Fruit fly (Drosophila melanogaster) whole organism, prepupa: Measurements from ENCODE around the gene HUWE1.

Experiments used
- CG16779 ChIP-seq: fragments of 200-800 bp; sonication (Bioruptor generic); optimal IDR thresholded peaks from 3 replicates; lab custom pipeline; 2017; ENCODE audit warnings: missing biosample characterization, mild to moderate bottlenecking, missing genetic modification characterization
- CG6854 ChIP-seq: fragments of 200-800 bp; sonication (Bioruptor generic); optimal IDR thresholded peaks from 2 replicates; lab custom pipeline; 2017; ENCODE audit warnings: missing biosample characterization, mild to moderate bottlenecking, missing genetic modification characterization
- CG7368 ChIP-seq: fragments of 200-800 bp; sonication (Bioruptor generic); optimal IDR thresholded peaks from 3 replicates; lab custom pipeline; 2016; ENCODE audit warnings: missing biosample characterization, missing genetic modification characterization
- CG8632 ChIP-seq: fragments of 200-800 bp; sonication (Bioruptor generic); optimal IDR thresholded peaks from 3 replicates; lab custom pipeline; 2016; ENCODE audit warnings: missing biosample characterization, missing genetic modification characterization
- Gug ChIP-seq: fragments of 200-800 bp; sonication (Bioruptor generic); IDR thresholded peaks from 2 replicates; pipeline ENCODE4 v1.3.6; 2022; ENCODE audit warnings: missing biosample characterization, missing genetic modification characterization
- Hr38 ChIP-seq: sonication (Bioruptor generic); optimal IDR thresholded peaks from 2 replicates; lab custom pipeline; 2016; ENCODE audit warnings: missing biosample characterization, missing genetic modification characterization
- vri ChIP-seq: fragments of 200-800 bp; sonication (Bioruptor generic); optimal IDR thresholded peaks from 3 replicates; lab custom pipeline; 2016; ENCODE audit warnings: missing biosample characterization, mild to moderate bottlenecking, missing genetic modification characterization

DNA sequence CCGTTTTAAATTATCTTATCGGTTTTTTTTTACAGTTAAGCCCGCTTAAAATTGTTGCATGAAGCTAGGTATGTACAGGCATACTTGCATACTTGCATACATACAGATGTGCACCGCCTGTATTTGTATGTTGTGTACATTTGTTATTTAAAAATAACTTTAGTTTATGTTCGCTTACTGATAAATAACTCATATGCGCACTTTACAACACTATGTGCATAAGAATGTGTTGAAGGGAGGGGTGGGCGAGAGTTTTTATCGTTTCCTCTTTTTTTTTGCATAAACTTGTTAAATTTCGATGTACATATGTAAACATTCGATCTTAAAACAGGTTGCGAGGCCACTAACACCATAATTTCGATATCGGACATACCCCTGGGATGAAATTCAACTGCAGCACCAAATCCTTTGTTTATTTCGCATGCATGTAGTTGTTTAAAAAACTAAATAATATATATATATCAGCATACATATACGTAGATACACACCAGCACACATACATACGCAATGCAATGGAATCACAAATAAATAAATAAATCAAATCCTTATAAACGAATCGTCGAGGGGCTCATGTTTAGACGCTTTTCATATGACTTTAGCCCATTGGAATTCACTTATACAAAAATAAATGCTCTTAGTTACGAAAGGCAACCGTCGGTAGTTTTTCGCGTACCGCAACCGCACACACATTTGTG is 47.5 kb downstream of the HUWE1 start:
- TF ChIP-seq CG8632 (no peak), CG6854 (GFP tag; lab: Kevin White, UChicago) (no peak), Hr38 (GFP tag; lab: Kevin White, UChicago) (no peak), CG16779 (tag; lab: Kevin White, UChicago) (no peak), vri (GFP tag; lab: Kevin White, UChicago) (no peak), Gug (GFP tag; lab: Robert Waterston, UW) (no peak), CG7368 (GFP tag; lab: Kevin White, UChicago) (no peak)
